1 fruit fly cellular context compared by ENCODE assay signal in genomic region chr3R:23760219-23761018, dm6.
TF ChIP-seq lines count a peak whose summit lies in the region.

TSS of gene SdhD (minus strand) at chr3R:23760600.

TF ChIP-seq in whole organism, embryonic, 481 proteins besides CTCF, POLR2A, EP300 and RAD21 (continued from another document and continues in another):
- peak; percentile 74 for TF ChIP-seq Ets65A (GFP tag; lab: Kevin White, UChicago)
- peak; percentile 55 for TF ChIP-seq HmgZ (tag; optimal IDR thresholded peaks at IDR 0.05; lab: Kevin White, UChicago)
- no peak for TF ChIP-seq Hr51 (GFP tag; optimal IDR thresholded peaks at IDR 0.05; lab: Kevin White, UChicago)
- TF ChIP-seq CG18011 (GFP tag; optimal IDR thresholded peaks at IDR 0.05; lab: Kevin White, UChicago) = no peak
- no peak for TF ChIP-seq CG16815 (GFP tag; optimal IDR thresholded peaks at IDR 0.05; lab: Kevin White, UChicago)
- TF ChIP-seq CG4730 (GFP tag; IDR thresholded peaks at IDR 0.05; lab: Robert Waterston, UW) = no peak
- no peak for TF ChIP-seq CG8765 (GFP tag; IDR thresholded peaks at IDR 0.05; lab: Robert Waterston, UW)
- no peak for TF ChIP-seq Gug (GFP tag; IDR thresholded peaks at IDR 0.05; lab: Robert Waterston, UW)
- no peak for TF ChIP-seq esg (GFP tag; conservative IDR thresholded peaks at IDR 0.05; lab: Robert Waterston, UW)
- TF ChIP-seq ash1 (GFP tag; optimal IDR thresholded peaks at IDR 0.05; lab: Kevin White, UChicago) = no peak
- peak; percentile 58 for TF ChIP-seq pzg (GFP tag; optimal IDR thresholded peaks at IDR 0.05; lab: Kevin White, UChicago)
- TF ChIP-seq zf30C (GFP tag; optimal IDR thresholded peaks at IDR 0.05; lab: Kevin White, UChicago) = no peak
- peak; percentile 38; the same call in 1 of the 3 replicates for TF ChIP-seq Doc3 (GFP tag; IDR thresholded peaks at IDR 0.05; lab: Robert Waterston, UW; ENCODE audit: partially characterized antibody)
- peak; percentile 53 for TF ChIP-seq CG12659 (GFP tag; optimal IDR thresholded peaks at IDR 0.05; lab: Kevin White, UChicago)
- TF ChIP-seq CG14014 (GFP tag; IDR thresholded peaks at IDR 0.05; lab: Robert Waterston, UW) = peak; percentile 7; the same call in 1 of the 2 replicates
- TF ChIP-seq CG10274 (GFP tag; optimal IDR thresholded peaks at IDR 0.05; lab: Kevin White, UChicago) = no peak
- TF ChIP-seq az2 (GFP tag; optimal IDR thresholded peaks at IDR 0.05; lab: Kevin White, UChicago) = no peak
- peak; percentile 13 for TF ChIP-seq Ets97D (GFP tag; optimal IDR thresholded peaks at IDR 0.05; lab: Kevin White, UChicago)
- no peak for TF ChIP-seq CG10462 (GFP tag; optimal IDR thresholded peaks at IDR 0.05; lab: Kevin White, UChicago)
- no peak for TF ChIP-seq Fer3 (tag; optimal IDR thresholded peaks at IDR 0.05; lab: Kevin White, UChicago)
- TF ChIP-seq exex (tag; optimal IDR thresholded peaks at IDR 0.05; lab: Kevin White, UChicago) = peak; percentile 27
- no peak for TF ChIP-seq hb (GFP tag; IDR thresholded peaks at IDR 0.05; lab: Robert Waterston, UW; ENCODE audit: partially characterized antibody)
- TF ChIP-seq Fer2 (tag; optimal IDR thresholded peaks at IDR 0.05; lab: Kevin White, UChicago) = no peak
- no peak for TF ChIP-seq CG16779 (GFP tag; IDR thresholded peaks at IDR 0.05; lab: Robert Waterston, UW)
- no peak for TF ChIP-seq crc (GFP tag; optimal IDR thresholded peaks at IDR 0.05; lab: Kevin White, UChicago)
- TF ChIP-seq gsb (GFP tag; IDR thresholded peaks at IDR 0.05; lab: Robert Waterston, UW) = no peak
- TF ChIP-seq bcd (GFP tag; optimal IDR thresholded peaks at IDR 0.05; lab: Kevin White, UChicago) = no peak
- no peak for TF ChIP-seq CG11247 (GFP tag; IDR thresholded peaks at IDR 0.05; lab: Robert Waterston, UW)
- TF ChIP-seq Myb (GFP tag; optimal IDR thresholded peaks at IDR 0.05; lab: Kevin White, UChicago) = peak; percentile 53
- peak; percentile 77 for TF ChIP-seq CG4617 (GFP tag; optimal IDR thresholded peaks at IDR 0.05; lab: Kevin White, UChicago; ENCODE audit: borderline replicate concordance)
- no peak for TF ChIP-seq Hey (tag; optimal IDR thresholded peaks at IDR 0.05; lab: Kevin White, UChicago)
- peak; percentile 15 for TF ChIP-seq CG13624 (GFP tag; optimal IDR thresholded peaks at IDR 0.05; lab: Kevin White, UChicago)
- TF ChIP-seq luna (GFP tag; optimal IDR thresholded peaks at IDR 0.05; lab: Kevin White, UChicago) = no peak
- no peak for TF ChIP-seq cato (GFP tag; optimal IDR thresholded peaks at IDR 0.05; lab: Kevin White, UChicago; ENCODE audit: borderline replicate concordance)
- TF ChIP-seq CG1024 (GFP tag; IDR thresholded peaks at IDR 0.05; lab: Robert Waterston, UW) = no peak
- no peak for TF ChIP-seq chif (GFP tag; optimal IDR thresholded peaks at IDR 0.05; lab: Kevin White, UChicago)
- no peak for TF ChIP-seq ham (GFP tag; IDR thresholded peaks at IDR 0.05; lab: Robert Waterston, UW)
- no peak for TF ChIP-seq aop (GFP tag; IDR thresholded peaks at IDR 0.05; lab: Robert Waterston, UW)
- no peak for TF ChIP-seq otp (GFP tag; IDR thresholded peaks at IDR 0.05; lab: Robert Waterston, UW)
- TF ChIP-seq pros (GFP tag; optimal IDR thresholded peaks at IDR 0.05; lab: Kevin White, UChicago) = no peak
- peak; percentile 21; the same call in 1 of the 3 replicates for TF ChIP-seq row (GFP tag; IDR thresholded peaks at IDR 0.05; lab: Robert Waterston, UW)
- no peak for TF ChIP-seq schlank (tag; optimal IDR thresholded peaks at IDR 0.05; lab: Kevin White, UChicago)
- TF ChIP-seq pita (GFP tag; optimal IDR thresholded peaks at IDR 0.05; lab: Kevin White, UChicago) = no peak
- no peak; the same call in 2 of the 3 replicates for TF ChIP-seq zen2 (GFP tag; IDR thresholded peaks at IDR 0.05; lab: Robert Waterston, UW; ENCODE audit: partially characterized antibody)
- no peak for TF ChIP-seq phol (tag; optimal IDR thresholded peaks at IDR 0.05; lab: Kevin White, UChicago)
- TF ChIP-seq Gsc (GFP tag; IDR thresholded peaks at IDR 0.05; lab: Robert Waterston, UW) = no peak
- TF ChIP-seq Tbp (GFP tag; optimal IDR thresholded peaks at IDR 0.05; lab: Kevin White, UChicago) = no peak
- TF ChIP-seq CG12155 (GFP tag; optimal IDR thresholded peaks at IDR 0.05; lab: Kevin White, UChicago) = peak; percentile 31
- TF ChIP-seq Opbp (GFP tag; IDR thresholded peaks at IDR 0.05; lab: Robert Waterston, UW; ENCODE audit: partially characterized antibody) = peak; percentile 58; the same call in 2 of the 3 replicates
- TF ChIP-seq Deaf1 (tag; optimal IDR thresholded peaks at IDR 0.05; lab: Kevin White, UChicago) = peak; percentile 20
- TF ChIP-seq CG6765 (GFP tag; optimal IDR thresholded peaks at IDR 0.05; lab: Kevin White, UChicago) = no peak
- peak; percentile 3 for TF ChIP-seq Sin3A (optimal IDR thresholded peaks at IDR 0.05; lab: Kevin White, UChicago)
- TF ChIP-seq hkb (optimal IDR thresholded peaks at IDR 0.05; lab: Kevin White, UChicago) = no peak
- TF ChIP-seq hkb (GFP tag; IDR thresholded peaks at IDR 0.05; lab: Robert Waterston, UW) = no peak
- TF ChIP-seq odd (GFP tag; optimal IDR thresholded peaks at IDR 0.05; lab: Kevin White, UChicago) = no peak
- TF ChIP-seq Hr3 (GFP tag; optimal IDR thresholded peaks at IDR 0.05; lab: Kevin White, UChicago) = no peak
- no peak for TF ChIP-seq ttk (GFP tag; IDR thresholded peaks at IDR 0.05; lab: Robert Waterston, UW)
- no peak for TF ChIP-seq CG3163 (GFP tag; optimal IDR thresholded peaks at IDR 0.05; lab: Kevin White, UChicago)
- no peak for TF ChIP-seq CG12104 (GFP tag; optimal IDR thresholded peaks at IDR 0.05; lab: Kevin White, UChicago)
- peak; percentile 21 for TF ChIP-seq CG2116 (GFP tag; optimal IDR thresholded peaks at IDR 0.05; lab: Kevin White, UChicago)
- no peak for TF ChIP-seq bab2 (GFP tag; optimal IDR thresholded peaks at IDR 0.05; lab: Kevin White, UChicago)
- TF ChIP-seq CG15696 (tag; optimal IDR thresholded peaks at IDR 0.05; lab: Kevin White, UChicago) = no peak
- no peak for TF ChIP-seq pan (optimal IDR thresholded peaks at IDR 0.05; lab: Kevin White, UChicago)
- no peak for TF ChIP-seq pan (GFP tag; optimal IDR thresholded peaks at IDR 0.05 in 1 of 2, IDR thresholded peaks at IDR 0.05 in 1 of 2)
- TF ChIP-seq Jarid2 (GFP tag; optimal IDR thresholded peaks at IDR 0.05; lab: Kevin White, UChicago) = no peak
- TF ChIP-seq CG8089 (GFP tag; optimal IDR thresholded peaks at IDR 0.05; lab: Kevin White, UChicago) = no peak
- TF ChIP-seq CG6654 (GFP tag; optimal IDR thresholded peaks at IDR 0.05; lab: Kevin White, UChicago) = no peak
- TF ChIP-seq wdn (GFP tag; IDR thresholded peaks at IDR 0.05; lab: Robert Waterston, UW) = no peak
- no peak for TF ChIP-seq stc (GFP tag; IDR thresholded peaks at IDR 0.05; lab: Robert Waterston, UW)
- TF ChIP-seq fd96Cb (tag; optimal IDR thresholded peaks at IDR 0.05; lab: Kevin White, UChicago) = no peak
- no peak for TF ChIP-seq lmd (GFP tag; IDR thresholded peaks at IDR 0.05; lab: Robert Waterston, UW)
- no peak for TF ChIP-seq lov (optimal IDR thresholded peaks at IDR 0.05; lab: Kevin White, UChicago)
- no peak for TF ChIP-seq lov (GFP tag; IDR thresholded peaks at IDR 0.05; lab: Robert Waterston, UW)
- TF ChIP-seq CG10543 (GFP tag; optimal IDR thresholded peaks at IDR 0.05; lab: Kevin White, UChicago) = no peak
- TF ChIP-seq dan (GFP tag; IDR thresholded peaks at IDR 0.05; lab: Robert Waterston, UW) = no peak
- TF ChIP-seq CG8924 (tag; optimal IDR thresholded peaks at IDR 0.05; lab: Kevin White, UChicago) = no peak
- no peak for TF ChIP-seq cas (GFP tag; IDR thresholded peaks at IDR 0.05; lab: Robert Waterston, UW)
- TF ChIP-seq CG1233 (GFP tag; optimal IDR thresholded peaks at IDR 0.05; lab: Kevin White, UChicago) = peak; percentile 14
- TF ChIP-seq mld (GFP tag; IDR thresholded peaks at IDR 0.05; lab: Robert Waterston, UW; ENCODE audit: partially characterized antibody) = no peak
- no peak for TF ChIP-seq sc (optimal IDR thresholded peaks at IDR 0.05; lab: Kevin White, UChicago)
- TF ChIP-seq sc (GFP tag; optimal IDR thresholded peaks at IDR 0.05; lab: Kevin White, UChicago) = no peak
- TF ChIP-seq CG7963 (GFP tag; IDR thresholded peaks at IDR 0.05; lab: Robert Waterston, UW; ENCODE audit: partially characterized antibody) = 0 out of 3 replicates have a peak, but pooled peaks have one; percentile 54
- no peak for TF ChIP-seq al (GFP tag; IDR thresholded peaks at IDR 0.05; lab: Robert Waterston, UW)
- TF ChIP-seq Rx (GFP tag; IDR thresholded peaks at IDR 0.05; lab: Robert Waterston, UW) = no peak
- no peak for TF ChIP-seq CG3281 (GFP tag; optimal IDR thresholded peaks at IDR 0.05; lab: Kevin White, UChicago)
- peak; percentile 48 for TF ChIP-seq BEAF-32 (GFP tag; optimal IDR thresholded peaks at IDR 0.05; lab: Kevin White, UChicago)
- TF ChIP-seq tup (GFP tag; optimal IDR thresholded peaks at IDR 0.05; lab: Kevin White, UChicago) = no peak
- no peak for TF ChIP-seq br (optimal IDR thresholded peaks at IDR 0.05; lab: Kevin White, UChicago)
- no peak for TF ChIP-seq CG11085 (GFP tag; IDR thresholded peaks at IDR 0.05; lab: Robert Waterston, UW)
- TF ChIP-seq Dp (GFP tag; optimal IDR thresholded peaks at IDR 0.05; lab: Kevin White, UChicago) = peak; percentile 29
- TF ChIP-seq CG14667 (GFP tag; IDR thresholded peaks at IDR 0.05; lab: Robert Waterston, UW) = no peak
- no peak for TF ChIP-seq cwo (GFP tag; optimal IDR thresholded peaks at IDR 0.05; lab: Kevin White, UChicago)
- TF ChIP-seq CG30431 (GFP tag; optimal IDR thresholded peaks at IDR 0.05; lab: Kevin White, UChicago) = no peak
- no peak for TF ChIP-seq Optix (GFP tag; IDR thresholded peaks at IDR 0.05; lab: Robert Waterston, UW)
- no peak; the same call in 2 of the 3 replicates for TF ChIP-seq CG34422 (GFP tag; IDR thresholded peaks at IDR 0.05; lab: Robert Waterston, UW)
- TF ChIP-seq nau (GFP tag; optimal IDR thresholded peaks at IDR 0.05; lab: Kevin White, UChicago) = no peak
- TF ChIP-seq Side (GFP tag; optimal IDR thresholded peaks at IDR 0.05; lab: Kevin White, UChicago) = no peak
- TF ChIP-seq Asciz (GFP tag; optimal IDR thresholded peaks at IDR 0.05; lab: Kevin White, UChicago) = no peak
- no peak for TF ChIP-seq CG3726 (GFP tag; IDR thresholded peaks at IDR 0.05; lab: Robert Waterston, UW)
- no peak for TF ChIP-seq zfh1 (GFP tag; IDR thresholded peaks at IDR 0.05; lab: Robert Waterston, UW)
- TF ChIP-seq D19A (tag; optimal IDR thresholded peaks at IDR 0.05; lab: Kevin White, UChicago) = no peak
- no peak for TF ChIP-seq CG10979 (tag; optimal IDR thresholded peaks at IDR 0.05; lab: Kevin White, UChicago)
- no peak for TF ChIP-seq yki (optimal IDR thresholded peaks at IDR 0.05; lab: Kevin White, UChicago)
- peak; percentile 28 to 46 for TF ChIP-seq dpn (GFP tag; optimal IDR thresholded peaks at IDR 0.05; lab: Kevin White, UChicago)
- TF ChIP-seq ap (GFP tag; IDR thresholded peaks at IDR 0.05; lab: Robert Waterston, UW) = no peak
- TF ChIP-seq CG17912 (GFP tag; optimal IDR thresholded peaks at IDR 0.05; lab: Kevin White, UChicago) = no peak
- TF ChIP-seq bowl (GFP tag; IDR thresholded peaks at IDR 0.05; lab: Robert Waterston, UW) = no peak
- TF ChIP-seq CG30403 (GFP tag; optimal IDR thresholded peaks at IDR 0.05; lab: Kevin White, UChicago) = peak; percentile 19
- no peak for TF ChIP-seq CG7928 (GFP tag; optimal IDR thresholded peaks at IDR 0.05; lab: Kevin White, UChicago)
- no peak for TF ChIP-seq CG9797 (GFP tag; optimal IDR thresholded peaks at IDR 0.05; lab: Kevin White, UChicago)
- no peak for TF ChIP-seq jigr1 (GFP tag; IDR thresholded peaks at IDR 0.05; lab: Robert Waterston, UW)
- peak; percentile 30 for TF ChIP-seq Hmr (GFP tag; optimal IDR thresholded peaks at IDR 0.05; lab: Kevin White, UChicago)
- peak; percentile 6 for TF ChIP-seq unpg (GFP tag; optimal IDR thresholded peaks at IDR 0.05; lab: Kevin White, UChicago)
- no peak for TF ChIP-seq CG2889 (GFP tag; IDR thresholded peaks at IDR 0.05; lab: Robert Waterston, UW)
- no peak for TF ChIP-seq CG12769 (tag; optimal IDR thresholded peaks at IDR 0.05; lab: Kevin White, UChicago)
- TF ChIP-seq D19B (GFP tag; optimal IDR thresholded peaks at IDR 0.05; lab: Kevin White, UChicago) = no peak
- no peak for TF ChIP-seq sqz (GFP tag; optimal IDR thresholded peaks at IDR 0.05; lab: Kevin White, UChicago)
- no peak for TF ChIP-seq Eip74EF (GFP tag; optimal IDR thresholded peaks at IDR 0.05; lab: Kevin White, UChicago)
- peak; percentile 86 for TF ChIP-seq sens (GFP tag; lab: Kevin White, UChicago)
- peak; percentile 30 for TF ChIP-seq CG33213 (GFP tag; optimal IDR thresholded peaks at IDR 0.05; lab: Kevin White, UChicago)
- TF ChIP-seq CG11723 (GFP tag; optimal IDR thresholded peaks at IDR 0.05; lab: Kevin White, UChicago) = no peak
- no peak for TF ChIP-seq CG7372 (GFP tag; IDR thresholded peaks at IDR 0.05; lab: Robert Waterston, UW)
- TF ChIP-seq CkIIα-i1 (GFP tag; IDR thresholded peaks at IDR 0.05; lab: Robert Waterston, UW) = no peak
- no peak for TF ChIP-seq B-H1 (GFP tag; IDR thresholded peaks at IDR 0.05; lab: Robert Waterston, UW)
- no peak for TF ChIP-seq Lim3 (GFP tag; IDR thresholded peaks at IDR 0.05; lab: Robert Waterston, UW)
- TF ChIP-seq CG12299 (tag; optimal IDR thresholded peaks at IDR 0.05; lab: Kevin White, UChicago) = no peak
- TF ChIP-seq jumu (GFP tag; optimal IDR thresholded peaks at IDR 0.05; lab: Kevin White, UChicago) = peak; percentile 20
- TF ChIP-seq Vsx1 (GFP tag; optimal IDR thresholded peaks at IDR 0.05; lab: Kevin White, UChicago) = peak; percentile 46
- TF ChIP-seq CG32772 (GFP tag; IDR thresholded peaks at IDR 0.05; lab: Robert Waterston, UW) = no peak
- no peak for TF ChIP-seq twi (tag; optimal IDR thresholded peaks at IDR 0.05; lab: Kevin White, UChicago)
- no peak for TF ChIP-seq ase (GFP tag; IDR thresholded peaks at IDR 0.05; lab: Robert Waterston, UW)
- peak; percentile 27 for TF ChIP-seq wek (GFP tag; optimal IDR thresholded peaks at IDR 0.05; lab: Kevin White, UChicago)
- TF ChIP-seq CG11695 (GFP tag; IDR thresholded peaks at IDR 0.05; lab: Robert Waterston, UW) = no peak
- TF ChIP-seq Abd-B (GFP tag; optimal IDR thresholded peaks at IDR 0.05; lab: Kevin White, UChicago) = no peak
- no peak for TF ChIP-seq klu (GFP tag; IDR thresholded peaks at IDR 0.05; lab: Robert Waterston, UW)
- TF ChIP-seq amos (GFP tag; IDR thresholded peaks at IDR 0.05; lab: Robert Waterston, UW; ENCODE audit: partially characterized antibody) = peak; percentile 58; the same call in 1 of the 2 replicates
- TF ChIP-seq HLH3B (GFP tag; IDR thresholded peaks at IDR 0.05; lab: Robert Waterston, UW) = no peak
- no peak for TF ChIP-seq CG10321 (GFP tag; IDR thresholded peaks at IDR 0.05; lab: Robert Waterston, UW)
- TF ChIP-seq CG6272 (GFP tag; IDR thresholded peaks at IDR 0.05; lab: Robert Waterston, UW) = no peak
